Worm (Caenorhabditis elegans): ENCODE data around the gene pho-13.

Gene pho-13

ce11 chrII:8817225-8817624 lies 10.4 kb upstream of the pho-13 start:
- TF ChIP-seq nhr-23 (tag; optimal IDR thresholded peaks at IDR 0.05) (no peak), R02D3.7 (tag; optimal IDR thresholded peaks at IDR 0.05) (no peak), ztf-4 (tag; optimal IDR thresholded peaks at IDR 0.05) (peak; percentile 33), egl-27 (tag; optimal IDR thresholded peaks at IDR 0.05) (no peak), nhr-10 (tag; optimal IDR thresholded peaks at IDR 0.05) (no peak), crh-2 (tag; optimal IDR thresholded peaks at IDR 0.05) (peak; percentile 31), alr-1 (tag; optimal IDR thresholded peaks at IDR 0.05) (no peak), peb-1 (tag; optimal IDR thresholded peaks at IDR 0.05) (no peak), mdl-1 (tag; optimal IDR thresholded peaks at IDR 0.05) (no peak), ztf-1 (GFP tag; conservative IDR thresholded peaks at IDR 0.05) (no peak), skn-1 (tag; optimal IDR thresholded peaks at IDR 0.05) (no peak), nhr-11 (tag; optimal IDR thresholded peaks at IDR 0.05) (no peak), C34F6.9 (tag; optimal IDR thresholded peaks at IDR 0.05) (no peak), ama-1 (optimal IDR thresholded peaks at IDR 0.05) (no peak), lin-11 (tag; optimal IDR thresholded peaks at IDR 0.05) (no peak), lsy-2 (tag; optimal IDR thresholded peaks at IDR 0.05) (peak in 1 of 2 experiments; percentile 16), lin-39 (tag; optimal IDR thresholded peaks at IDR 0.05) (no peak), elt-1 (tag; optimal IDR thresholded peaks at IDR 0.05) (no peak), nhr-21 (tag; optimal IDR thresholded peaks at IDR 0.05) (peak; percentile 85), sma-9 (GFP tag; optimal IDR thresholded peaks at IDR 0.05) (no peak), sma-9 (tag; optimal IDR thresholded peaks at IDR 0.05) (no peak), snpc-4 (tag; optimal IDR thresholded peaks at IDR 0.05) (no peak), gmeb-1 (tag; optimal IDR thresholded peaks at IDR 0.05) (no peak), lin-13 (GFP tag; optimal IDR thresholded peaks at IDR 0.05) (no peak), nhr-6 (tag; optimal IDR thresholded peaks at IDR 0.05) (no peak), nhr-77 (tag; optimal IDR thresholded peaks at IDR 0.05) (no peak), ceh-16 (tag; optimal IDR thresholded peaks at IDR 0.05) (no peak), unc-39 (tag; optimal IDR thresholded peaks at IDR 0.05) (no peak), ZK546.5 (tag; optimal IDR thresholded peaks at IDR 0.05) (no peak), sem-4 (tag; optimal IDR thresholded peaks at IDR 0.05) (peak; percentile 56), aly-2 (tag; optimal IDR thresholded peaks at IDR 0.05) (no peak), nhr-12 (tag; optimal IDR thresholded peaks at IDR 0.05) (no peak), nhr-237 (tag; optimal IDR thresholded peaks at IDR 0.05) (no peak), zag-1 (tag; optimal IDR thresholded peaks at IDR 0.05) (no peak), unc-62 (GFP tag; optimal IDR thresholded peaks at IDR 0.05) (no peak), elt-3 (tag; optimal IDR thresholded peaks at IDR 0.05) (no peak), blmp-1 (tag; optimal IDR thresholded peaks at IDR 0.05; ENCODE audit: insufficient read depth) (peak; percentile 12), nhr-25 (tag; optimal IDR thresholded peaks at IDR 0.05) (peak; percentile 59), ztf-11 (tag; optimal IDR thresholded peaks at IDR 0.05) (no peak), mab-5 (tag; optimal IDR thresholded peaks at IDR 0.05) (no peak), sma-3 (GFP tag; optimal IDR thresholded peaks at IDR 0.05) (peak; percentile 51), F13H6.1 (tag; optimal IDR thresholded peaks at IDR 0.05) (no peak), nhr-129 (tag; optimal IDR thresholded peaks at IDR 0.05) (no peak), fos-1 (tag; optimal IDR thresholded peaks at IDR 0.05) (no peak), mbf-1 (tag; optimal IDR thresholded peaks at IDR 0.05) (no peak), unc-55 (GFP tag; optimal IDR thresholded peaks at IDR 0.05) (no peak), ceh-82 (tag; optimal IDR thresholded peaks at IDR 0.05) (no peak), Y55F3AM.14 (GFP tag; optimal IDR thresholded peaks at IDR 0.05) (no peak), dmd-4 (tag; optimal IDR thresholded peaks at IDR 0.05) (no peak)

ce11 chrII:8814231-8814630 lies 7.4 kb upstream of the pho-13 start:
- TF ChIP-seq nhr-25 (tag; optimal IDR thresholded peaks at IDR 0.05) = peak; percentile 4
- no peak for TF ChIP-seq mdl-1 (tag; optimal IDR thresholded peaks at IDR 0.05)

All from whole organism, L2 larva.